Worm (Caenorhabditis elegans): ENCODE data around the gene gcc-1.

DNA sequence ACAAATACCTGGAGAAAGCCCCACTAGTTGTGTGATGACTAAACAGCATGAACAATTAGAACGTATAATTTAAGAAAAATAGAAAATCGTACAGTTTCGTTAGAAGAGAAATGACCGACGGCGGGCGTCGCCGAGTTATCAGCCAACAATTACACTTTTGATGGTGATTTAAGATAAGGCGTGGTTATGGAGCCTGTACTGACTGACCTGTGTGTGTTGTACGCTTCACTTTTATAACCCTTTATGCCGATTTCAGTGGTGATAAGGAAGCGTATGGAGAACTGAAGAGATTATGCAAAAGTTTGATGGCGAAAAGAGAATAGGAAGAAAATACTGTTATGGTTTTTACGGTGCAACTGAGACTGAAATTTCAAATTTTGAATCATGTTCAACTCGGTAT lies 6.6 kb upstream of the gcc-1 start:
- TF ChIP-seq gei-17 (GFP tag; optimal IDR thresholded peaks at IDR 0.05) (no peak), mcd-1 (GFP tag; IDR thresholded peaks at IDR 0.05) (no peak), ztf-25 (GFP tag; IDR thresholded peaks at IDR 0.05) (no peak), unc-130 (GFP tag; optimal IDR thresholded peaks at IDR 0.05) (no peak), ZK185.1 (tag; optimal IDR thresholded peaks at IDR 0.05; ENCODE audit: poor library complexity, severe bottlenecking) (no peak), tlf-1 (GFP tag; optimal IDR thresholded peaks at IDR 0.05) (no peak), lin-26 (GFP tag; IDR thresholded peaks at IDR 0.05) (no peak), unc-62 (GFP tag; optimal IDR thresholded peaks at IDR 0.05) (no peak), let-526 (GFP tag; IDR thresholded peaks at IDR 0.05) (no peak)
